Fruit fly (Drosophila melanogaster): Measurements from ENCODE around the gene Brf.

Gene Brf

DNA sequence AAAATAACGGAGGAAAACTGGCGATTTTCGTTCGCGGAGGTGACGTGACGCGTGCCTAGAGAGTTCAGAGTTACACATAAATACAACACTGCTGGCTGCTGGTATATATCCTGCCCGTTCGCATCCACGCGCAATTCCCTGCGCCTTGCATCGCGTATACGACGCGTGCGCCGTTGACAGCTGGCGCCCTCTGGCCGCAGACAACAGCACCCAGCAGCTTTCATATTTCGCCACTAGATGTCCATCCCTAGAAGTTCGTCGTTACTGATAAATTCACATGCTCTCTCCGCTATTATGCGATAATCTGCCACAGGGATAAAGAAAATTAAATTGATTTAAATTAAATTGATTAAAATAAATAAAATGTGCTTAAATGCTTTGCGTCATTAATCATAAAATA lies 11.3 kb upstream of the Brf start, which contains the start of gene Sur-8 (continued):
- peak; percentile 63 for TF ChIP-seq CG6765 (GFP tag; optimal IDR thresholded peaks at IDR 0.05)
- no peak for TF ChIP-seq gt (GFP tag; IDR thresholded peaks at IDR 0.05)
- TF ChIP-seq CG32772 (GFP tag; IDR thresholded peaks at IDR 0.05), result peak; percentile 29; the same call in 1 of the 2 replicates
- no peak for TF ChIP-seq Awh (GFP tag; IDR thresholded peaks at IDR 0.05)
- peak; percentile 69 for TF ChIP-seq CG8944 (GFP tag; optimal IDR thresholded peaks at IDR 0.05)
- TF ChIP-seq CG17912 (GFP tag; optimal IDR thresholded peaks at IDR 0.05), result peak; percentile 61
- TF ChIP-seq Pdp1 (GFP tag; optimal IDR thresholded peaks at IDR 0.05), result peak; percentile 54 to 69
- TF ChIP-seq Stat92E (GFP tag; optimal IDR thresholded peaks at IDR 0.05), result no peak
- no peak for TF ChIP-seq cad (GFP tag; optimal IDR thresholded peaks at IDR 0.05)
- no peak for TF ChIP-seq salm (tag; optimal IDR thresholded peaks at IDR 0.05)
- TF ChIP-seq aop (GFP tag; IDR thresholded peaks at IDR 0.05), result 0 out of 2 replicates have a peak, but pooled peaks have one; percentile 14
- TF ChIP-seq B-H2 (GFP tag; optimal IDR thresholded peaks at IDR 0.05), result peak; percentile 30
- TF ChIP-seq CG10654 (GFP tag; optimal IDR thresholded peaks at IDR 0.05), result peak; percentile 40
- peak; percentile 92 for TF ChIP-seq Rfx (GFP tag; IDR thresholded peaks at IDR 0.05)
- peak; percentile 47 for TF ChIP-seq CG15269 (tag; optimal IDR thresholded peaks at IDR 0.05)
- peak; percentile 42; the same call in 2 of the 3 replicates for TF ChIP-seq knrl (GFP tag; IDR thresholded peaks at IDR 0.05; ENCODE audit: partially characterized antibody)
- TF ChIP-seq CG16779 (GFP tag; IDR thresholded peaks at IDR 0.05), result peak; percentile 82
- peak; percentile 55 for TF ChIP-seq CG18619 (GFP tag; optimal IDR thresholded peaks at IDR 0.05)
- no peak for TF ChIP-seq insv (GFP tag; optimal IDR thresholded peaks at IDR 0.05)
- peak; percentile 70 for TF ChIP-seq bab2 (GFP tag; optimal IDR thresholded peaks at IDR 0.05)
- no peak for TF ChIP-seq CG7745 (tag; optimal IDR thresholded peaks at IDR 0.05)
- TF ChIP-seq CG4730 (GFP tag; IDR thresholded peaks at IDR 0.05), result peak; percentile 71
- 0 out of 2 replicates have a peak, but pooled peaks have one; percentile 27 for TF ChIP-seq GATAe (GFP tag; conservative IDR thresholded peaks at IDR 0.05)
- TF ChIP-seq ind (GFP tag; optimal IDR thresholded peaks at IDR 0.05), result peak; percentile 64
- peak; percentile 30 for TF ChIP-seq NK7.1 (GFP tag; optimal IDR thresholded peaks at IDR 0.05)
- TF ChIP-seq CG3281 (GFP tag; optimal IDR thresholded peaks at IDR 0.05), result peak; percentile 21
- peak; percentile 60 for TF ChIP-seq bcd (GFP tag; optimal IDR thresholded peaks at IDR 0.05)
- peak; percentile 67 for TF ChIP-seq HLHmδ (GFP tag; optimal IDR thresholded peaks at IDR 0.05)
- no peak for TF ChIP-seq nerfin-2 (GFP tag; IDR thresholded peaks at IDR 0.05; ENCODE audit: partially characterized antibody)
- TF ChIP-seq caup (GFP tag; optimal IDR thresholded peaks at IDR 0.05; ENCODE audit: severe bottlenecking), result peak; percentile 77
- TF ChIP-seq Sox100B (GFP tag; optimal IDR thresholded peaks at IDR 0.05), result no peak
- no peak for TF ChIP-seq CG14860 (GFP tag; IDR thresholded peaks at IDR 0.05; ENCODE audit: partially characterized antibody)
- 0 out of 3 replicates have a peak, but pooled peaks have one; percentile 28 for TF ChIP-seq HLH4C (GFP tag; IDR thresholded peaks at IDR 0.05; ENCODE audit: partially characterized antibody)
- peak; percentile 58 for TF ChIP-seq CG9817 (tag; optimal IDR thresholded peaks at IDR 0.05)
- TF ChIP-seq E2f1 (GFP tag; IDR thresholded peaks at IDR 0.05), result peak; percentile 68
- TF ChIP-seq CG1792 (GFP tag; optimal IDR thresholded peaks at IDR 0.05), result peak; percentile 13
- peak; percentile 85 for TF ChIP-seq Xbp1 (GFP tag; optimal IDR thresholded peaks at IDR 0.05)
- no peak for TF ChIP-seq Trl (optimal IDR thresholded peaks at IDR 0.05)
- TF ChIP-seq Trl (GFP tag; optimal IDR thresholded peaks at IDR 0.05), result peak; percentile 72
- TF ChIP-seq gcm2 (GFP tag; optimal IDR thresholded peaks at IDR 0.05), result no peak
- no peak for TF ChIP-seq Hand (GFP tag; optimal IDR thresholded peaks at IDR 0.05)
- peak; percentile 91 for TF ChIP-seq sens (GFP tag)
- TF ChIP-seq CG13424 (tag; optimal IDR thresholded peaks at IDR 0.05), result peak; percentile 0
